Fruit fly (Drosophila melanogaster): ENCODE measurements around the gene eIF2beta.

- no peak for TF ChIP-seq luna (GFP tag; optimal IDR thresholded peaks at IDR 0.05)
- no peak for TF ChIP-seq BEAF-32 (GFP tag; optimal IDR thresholded peaks at IDR 0.05)
- no peak for TF ChIP-seq CG5180 (GFP tag; optimal IDR thresholded peaks at IDR 0.05)
- TF ChIP-seq jigr1 (GFP tag; IDR thresholded peaks at IDR 0.05): peak; percentile 59; the same call in 2 of the 3 replicates
- no peak for TF ChIP-seq Elba2 (GFP tag; optimal IDR thresholded peaks at IDR 0.05)
- TF ChIP-seq PHDP (tag; optimal IDR thresholded peaks at IDR 0.05): peak; percentile 6
- TF ChIP-seq CG14860 (GFP tag; IDR thresholded peaks at IDR 0.05; ENCODE audit: partially characterized antibody): no peak
- TF ChIP-seq HLH4C (GFP tag; IDR thresholded peaks at IDR 0.05; ENCODE audit: partially characterized antibody): no peak
- peak; percentile 51 for TF ChIP-seq nau (GFP tag; optimal IDR thresholded peaks at IDR 0.05)
- no peak for TF ChIP-seq ems (GFP tag; optimal IDR thresholded peaks at IDR 0.05)
- peak; percentile 97 for TF ChIP-seq CG14667 (GFP tag; IDR thresholded peaks at IDR 0.05)
Observed at dm6 chr3L:12533392-12534070, 7.0 kb upstream of the eIF2beta start, which contains the start of the genes Tsf2 and CG34242.
